Fruit fly (Drosophila melanogaster) whole organism, embryonic: Measurements from ENCODE around the gene CG17666.

ENCODE experiments used
- Asciz ChIP-seq: fragments of 200-800 bp; sonication (Bioruptor generic); optimal IDR thresholded peaks from 2 replicates; lab custom pipeline; 2017; ENCODE audit warnings: missing biosample characterization, mild to moderate bottlenecking, missing genetic modification characterization, missing genetic modification reagents
- Bdp1 ChIP-seq: fragments of 200-800 bp; sonication (Bioruptor generic); optimal IDR thresholded peaks from 3 replicates; lab custom pipeline; 2016; ENCODE audit warnings: missing biosample characterization, missing genetic modification characterization
- CG10274 ChIP-seq: fragments of 200-800 bp; sonication (Bioruptor generic); optimal IDR thresholded peaks from 3 replicates; lab custom pipeline; 2017; ENCODE audit warnings: missing biosample characterization, mild to moderate bottlenecking, missing genetic modification characterization
- CG10366 ChIP-seq: fragments of 200-800 bp; sonication (Bioruptor generic); IDR thresholded peaks from 2 replicates; pipeline ENCODE4 v1.3.6; 2022; ENCODE audit warnings: missing biosample characterization, missing genetic modification characterization
- CG10565 ChIP-seq: fragments of 200-800 bp; sonication (Bioruptor generic); optimal IDR thresholded peaks from 3 replicates; lab custom pipeline; 2016; ENCODE audit warnings: missing biosample characterization, mild to moderate bottlenecking, missing genetic modification characterization
- CG12942 ChIP-seq: fragments of 200-800 bp; sonication (Bioruptor generic); optimal IDR thresholded peaks from 3 replicates; lab custom pipeline; 2016; ENCODE audit warnings: missing biosample characterization, missing genetic modification characterization
- CG15696 ChIP-seq: fragments of 200-800 bp; sonication (Bioruptor generic); optimal IDR thresholded peaks from 2 replicates; lab custom pipeline; 2019; ENCODE audit warnings: missing biosample characterization, mild to moderate bottlenecking, missing genetic modification characterization, moderate library complexity
- CG18599 ChIP-seq: fragments of 200-800 bp; sonication (Bioruptor generic); optimal IDR thresholded peaks from 3 replicates; lab custom pipeline; 2017; ENCODE audit warnings: missing biosample characterization, missing genetic modification characterization, mild to moderate bottlenecking, moderate library complexity, missing genetic modification reagents
- CG32772 ChIP-seq: fragments of 200-800 bp; sonication (Bioruptor generic); IDR thresholded peaks from 2 replicates; pipeline ENCODE4 v1.3.6; 2022; ENCODE audit warnings: missing biosample characterization, missing genetic modification characterization
- CG3281 ChIP-seq: fragments of 200-800 bp; sonication (Bioruptor generic); optimal IDR thresholded peaks from 3 replicates; lab custom pipeline; 2017; ENCODE audit warnings: missing biosample characterization, mild to moderate bottlenecking, missing genetic modification characterization
- CG33213 ChIP-seq: fragments of 200-800 bp; sonication (Bioruptor generic); optimal IDR thresholded peaks from 3 replicates; lab custom pipeline; 2016; ENCODE audit warnings: missing biosample characterization, missing genetic modification characterization
- CG34224 ChIP-seq: fragments of 200-800 bp; sonication (Bioruptor generic); IDR thresholded peaks from 3 replicates; pipeline ENCODE4 v1.3.6; 2022; ENCODE audit warnings: missing biosample characterization, missing genetic modification characterization; ENCODE audit not compliant: partially characterized antibody
- CG4282 ChIP-seq: fragments of 200-800 bp; sonication (Bioruptor generic); optimal IDR thresholded peaks from 2 replicates; lab custom pipeline; 2016; ENCODE audit warnings: missing biosample characterization, missing genetic modification characterization
- CG4730 ChIP-seq: fragments of 200-800 bp; sonication (Bioruptor generic); IDR thresholded peaks from 2 replicates; pipeline ENCODE4 v1.3.6; 2022; ENCODE audit warnings: missing biosample characterization, missing genetic modification characterization
- CG9932 ChIP-seq: fragments of 200-800 bp; sonication (Bioruptor generic); IDR thresholded peaks from 2 replicates; pipeline ENCODE4 v1.3.6; 2022; ENCODE audit warnings: missing biosample characterization, missing genetic modification characterization
- Dref ChIP-seq: fragments of 200-800 bp; sonication (Bioruptor generic); IDR thresholded peaks from 2 replicates; pipeline ENCODE4 v1.3.6; 2022; ENCODE audit warnings: missing biosample characterization, missing genetic modification characterization
- Drgx ChIP-seq: fragments of 200-800 bp; sonication (Bioruptor generic); IDR thresholded peaks from 2 replicates; pipeline ENCODE4 v1.3.6; 2022; ENCODE audit warnings: missing biosample characterization, missing genetic modification characterization
- E2f1 ChIP-seq: fragments of 200-800 bp; sonication (Bioruptor generic); IDR thresholded peaks from 2 replicates; pipeline ENCODE4 v1.3.6; 2022; ENCODE audit warnings: missing biosample characterization, missing genetic modification characterization
- Eip74EF ChIP-seq, 2 experiments: fragments of 200-800 bp in 1 of 2; fragments of >200 bp in 1 of 2; sonication (Bioruptor generic) in 1 of 2; optimal IDR thresholded peaks; 2 replicates each; lab custom pipeline; 2017 to 2019; ENCODE audit warnings: missing biosample characterization in 2 of 2, missing genetic modification characterization in 2 of 2, mild to moderate bottlenecking in 1 of 2, moderate library complexity in 1 of 2
- Ets65A ChIP-seq: fragments of 200-800 bp; sonication (Bioruptor generic); peaks from one replicate; lab custom pipeline; 2016; ENCODE audit warnings: missing biosample characterization, missing genetic modification characterization
- HmgZ ChIP-seq: fragments of 200-800 bp; sonication (Bioruptor generic); optimal IDR thresholded peaks from 2 replicates; lab custom pipeline; 2018; ENCODE audit warnings: missing biosample characterization, mild to moderate bottlenecking, missing genetic modification characterization
- Jarid2 ChIP-seq: fragments of 200-800 bp; sonication (Bioruptor generic); optimal IDR thresholded peaks from 3 replicates; lab custom pipeline; 2017; ENCODE audit warnings: mild to moderate bottlenecking, missing biosample characterization, missing genetic modification reagents, missing genetic modification characterization
- Oli ChIP-seq: fragments of 200-800 bp; sonication (Bioruptor generic); optimal IDR thresholded peaks from 2 replicates; lab custom pipeline; 2018; ENCODE audit warnings: missing biosample characterization, mild to moderate bottlenecking, missing genetic modification characterization, moderate library complexity
- Usf ChIP-seq: fragments of 200-800 bp; sonication (Bioruptor generic); optimal IDR thresholded peaks from 2 replicates; lab custom pipeline; 2017; ENCODE audit warnings: missing genotype, missing biosample characterization, missing genetic modification characterization
- ab ChIP-seq: fragments of 200-800 bp; sonication (Bioruptor generic); optimal IDR thresholded peaks from 2 replicates; lab custom pipeline; 2016; ENCODE audit warnings: missing biosample characterization, missing genetic modification characterization
- ap ChIP-seq: fragments of 200-800 bp; sonication (Bioruptor generic); IDR thresholded peaks from 2 replicates; pipeline ENCODE4 v1.3.6; 2022; ENCODE audit warnings: missing biosample characterization, missing genetic modification characterization
- bbx ChIP-seq: fragments of 200-800 bp; sonication (Bioruptor generic); IDR thresholded peaks from 2 replicates; pipeline ENCODE4 v1.3.6; 2022; ENCODE audit warnings: missing biosample characterization, missing genetic modification characterization; ENCODE audit not compliant: partially characterized antibody
- bsh ChIP-seq, 2 experiments: fragments of 200-800 bp; sonication (Bioruptor generic); optimal IDR thresholded peaks; 2 replicates each; lab custom pipeline; 2017 to 2018; ENCODE audit warnings: mild to moderate bottlenecking in 2 of 2, missing biosample characterization in 2 of 2, missing genetic modification characterization in 2 of 2, moderate library complexity in 1 of 2
- caup ChIP-seq: fragments of 200-800 bp; sonication (Bioruptor generic); optimal IDR thresholded peaks from 3 replicates; lab custom pipeline; 2017; ENCODE audit warnings: missing biosample characterization, mild to moderate bottlenecking, missing genetic modification characterization, moderate library complexity; ENCODE audit not compliant: severe bottlenecking
- crol ChIP-seq: fragments of 200-800 bp; sonication (Bioruptor generic); IDR thresholded peaks from 2 replicates; pipeline ENCODE4 v1.3.6; 2022; ENCODE audit warnings: missing biosample characterization, missing genetic modification characterization
- danr ChIP-seq: fragments of 200-800 bp; sonication (Bioruptor generic); IDR thresholded peaks from 2 replicates; pipeline ENCODE4 v1.3.6; 2022; ENCODE audit warnings: missing biosample characterization, missing genetic modification characterization
- dimm ChIP-seq: fragments of 200-800 bp; sonication (Bioruptor generic); IDR thresholded peaks from 2 replicates; pipeline ENCODE4 v1.3.6; 2022; ENCODE audit warnings: missing biosample characterization, missing genetic modification characterization
- fru ChIP-seq: fragments of >200 bp; optimal IDR thresholded peaks from 2 replicates; lab custom pipeline; 2017
- grn ChIP-seq: fragments of 200-800 bp; sonication (Bioruptor generic); optimal IDR thresholded peaks from 3 replicates; lab custom pipeline; 2017; ENCODE audit warnings: missing biosample characterization, missing genetic modification characterization
- lmd ChIP-seq: fragments of 200-800 bp; sonication (Bioruptor generic); IDR thresholded peaks from 2 replicates; pipeline ENCODE4 v1.3.6; 2022; ENCODE audit warnings: missing biosample characterization, missing genetic modification characterization
- lola ChIP-seq, 3 experiments: fragments of >200 bp in 2 of 3; fragments of 200-800 bp in 1 of 3; sonication (Bioruptor generic) in 1 of 3; optimal IDR thresholded peaks; 2 replicates each; lab custom pipeline; 2017 to 2019; ENCODE audit warnings: missing biosample characterization in 3 of 3, missing genetic modification characterization in 3 of 3, mild to moderate bottlenecking in 1 of 3, moderate library complexity in 1 of 3
- nerfin-2 ChIP-seq: fragments of 200-800 bp; sonication (Bioruptor generic); IDR thresholded peaks from 2 replicates; pipeline ENCODE4 v1.3.6; 2022; ENCODE audit warnings: missing biosample characterization, missing genetic modification characterization; ENCODE audit not compliant: partially characterized antibody
- org-1 ChIP-seq: fragments of 200-800 bp; sonication (Bioruptor generic); optimal IDR thresholded peaks from 2 replicates; lab custom pipeline; 2017; ENCODE audit warnings: missing biosample characterization, missing genetic modification characterization
- p53 ChIP-seq: fragments of 200-800 bp; sonication (Bioruptor generic); optimal IDR thresholded peaks from 2 replicates; lab custom pipeline; 2016; ENCODE audit warnings: missing biosample characterization, missing genetic modification characterization
- psq ChIP-seq: fragments of 200-800 bp; sonication (Bioruptor generic); optimal IDR thresholded peaks from 2 replicates; lab custom pipeline; 2017; ENCODE audit warnings: missing biosample characterization, missing genetic modification characterization
- rib ChIP-seq: fragments of 200-800 bp; sonication (Bioruptor generic); IDR thresholded peaks from 2 replicates; pipeline ENCODE4 v1.3.6; 2022; ENCODE audit warnings: missing biosample characterization, missing genetic modification characterization
- sisA ChIP-seq: fragments of 200-800 bp; sonication (Bioruptor generic); IDR thresholded peaks from 2 replicates; pipeline ENCODE4 v1.3.6; 2022; ENCODE audit warnings: missing biosample characterization, missing genetic modification characterization
- so ChIP-seq: fragments of 200-800 bp; sonication (Bioruptor generic); IDR thresholded peaks from 3 replicates; pipeline ENCODE4 v1.3.6; 2022; ENCODE audit warnings: missing biosample characterization, missing genetic modification characterization
- stwl ChIP-seq: fragments of 200-800 bp; sonication (Bioruptor generic); optimal IDR thresholded peaks from 3 replicates; lab custom pipeline; 2018; ENCODE audit warnings: missing biosample characterization, mild to moderate bottlenecking, missing genetic modification characterization, moderate library complexity
- sug ChIP-seq: fragments of 200-800 bp; optimal IDR thresholded peaks from 2 replicates; lab custom pipeline; 2019; ENCODE audit warnings: missing biosample characterization, mild to moderate bottlenecking, missing genetic modification characterization, moderate library complexity
- unc-4 ChIP-seq: fragments of 200-800 bp; sonication (Bioruptor generic); IDR thresholded peaks from 2 replicates; pipeline ENCODE4 v1.3.6; 2022; ENCODE audit warnings: missing biosample characterization, missing genetic modification characterization; ENCODE audit not compliant: partially characterized antibody
- vnd ChIP-seq: fragments of 200-800 bp; sonication (Bioruptor generic); IDR thresholded peaks from 3 replicates; pipeline ENCODE4 v1.3.6; 2022; ENCODE audit warnings: missing biosample characterization, missing genetic modification characterization; ENCODE audit not compliant: partially characterized antibody
- yki ChIP-seq: fragments of >200 bp; optimal IDR thresholded peaks from 3 replicates; lab custom pipeline; 2018

CG17666 gene

DNA sequence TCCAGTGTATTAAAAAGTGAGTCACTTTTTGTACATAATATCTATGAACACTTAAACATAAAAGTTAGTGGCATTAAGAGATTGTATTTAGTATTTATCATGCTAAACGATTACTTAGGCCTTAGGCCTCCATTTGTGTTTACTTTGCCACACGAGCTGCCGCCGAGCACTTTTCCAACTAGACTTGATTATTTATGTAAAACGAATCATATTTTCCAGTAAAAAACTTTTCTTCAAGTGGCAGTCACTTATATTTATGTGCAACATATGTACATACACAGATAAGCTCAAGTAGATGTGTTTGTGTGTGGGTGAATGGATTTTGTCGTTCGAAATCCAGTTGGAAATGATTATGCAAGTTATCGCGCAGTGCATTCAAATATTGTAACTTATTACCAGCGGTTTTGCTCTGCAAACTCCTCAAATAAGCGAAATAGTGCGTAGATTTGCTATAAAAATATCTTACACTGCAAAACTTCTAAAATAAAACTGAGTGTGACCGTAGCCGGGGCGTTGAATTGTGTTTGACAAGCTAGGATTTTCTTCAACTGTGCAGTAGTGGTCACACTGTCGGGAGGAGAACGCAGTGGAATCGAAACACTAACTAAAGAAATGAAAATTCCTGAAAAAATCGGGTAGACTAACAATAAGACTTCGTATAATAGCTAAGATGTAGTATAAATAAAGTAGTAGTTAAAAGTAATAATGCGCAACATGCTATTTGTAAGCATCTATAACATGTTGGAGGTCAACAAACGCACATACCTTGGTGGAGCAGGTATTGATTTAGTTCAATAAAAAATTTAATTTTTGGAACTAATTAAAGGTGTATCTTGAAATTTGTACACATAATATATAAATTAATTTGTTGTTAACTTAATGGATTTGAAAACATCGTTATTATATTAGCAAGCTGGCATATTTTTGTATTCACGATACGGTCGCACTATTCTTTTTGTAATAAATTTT lies 31.3 kb upstream of the CG17666 start, which contains the start of the genes Klc and CG10984 (continued):
- no peak for TF ChIP-seq CG18599 (GFP tag; lab: Kevin White, UChicago)
- peak; percentile 72 for TF ChIP-seq CG4282 (GFP tag; lab: Kevin White, UChicago)
- no peak; the same call in 1 of the 2 replicates for TF ChIP-seq CG32772 (GFP tag; lab: Robert Waterston, UW)
- peak; percentile 51 for TF ChIP-seq Asciz
- TF ChIP-seq psq (GFP tag; lab: Kevin White, UChicago), result no peak
- peak in 1 of 2 experiments; percentile 71 for TF ChIP-seq Eip74EF (GFP tag; optimal IDR thresholded peaks at IDR 0.05; lab: Kevin White, UChicago)
- no peak for TF ChIP-seq Usf (GFP tag; lab: Kevin White, UChicago)
- TF ChIP-seq grn (GFP tag; lab: Kevin White, UChicago), result peak; percentile 22
- no peak for TF ChIP-seq Jarid2 (GFP tag; lab: Kevin White, UChicago)
- no peak; the same call in 1 of the 2 replicates for TF ChIP-seq ap (GFP tag; lab: Robert Waterston, UW)
- peak; percentile 55 for TF ChIP-seq CG3281 (GFP tag; lab: Kevin White, UChicago)
- no peak for TF ChIP-seq lola (GFP tag; optimal IDR thresholded peaks at IDR 0.05; lab: Kevin White, UChicago)
- TF ChIP-seq Ets65A, result peak; percentile 75
- no peak for TF ChIP-seq CG9932 (GFP tag; lab: Robert Waterston, UW)
- TF ChIP-seq bbx (GFP tag; lab: Robert Waterston, UW), result no peak
- peak; percentile 45 for TF ChIP-seq stwl (tag; lab: Kevin White, UChicago)
- peak; percentile 64 to 66 for TF ChIP-seq bsh (GFP tag; optimal IDR thresholded peaks at IDR 0.05; lab: Kevin White, UChicago)
- peak; percentile 74 for TF ChIP-seq CG10366
- no peak for TF ChIP-seq lmd
- no peak for TF ChIP-seq CG15696
- peak; percentile 72 for TF ChIP-seq E2f1 (GFP tag; lab: Robert Waterston, UW)
- TF ChIP-seq org-1 (GFP tag; lab: Kevin White, UChicago), result peak; percentile 44
- TF ChIP-seq caup (GFP tag; lab: Kevin White, UChicago), result peak; percentile 57
- 0 out of 3 replicates have a peak, but pooled peaks have one; percentile 16 for TF ChIP-seq CG34224 (GFP tag; lab: Robert Waterston, UW)
- peak; percentile 54; the same call in 1 of the 2 replicates for TF ChIP-seq danr (GFP tag; lab: Robert Waterston, UW)
- no peak for TF ChIP-seq Dref (GFP tag; lab: Robert Waterston, UW)
- TF ChIP-seq HmgZ, result peak; percentile 10
- no peak for TF ChIP-seq Bdp1 (GFP tag; lab: Kevin White, UChicago)
- peak; percentile 55 for TF ChIP-seq CG33213 (GFP tag; lab: Kevin White, UChicago)
- TF ChIP-seq yki (lab: Kevin White, UChicago), result no peak
- TF ChIP-seq CG10274 (GFP tag; lab: Kevin White, UChicago), result no peak
- peak; percentile 20 for TF ChIP-seq CG12942 (GFP tag; lab: Kevin White, UChicago)
- no peak for TF ChIP-seq rib (GFP tag; lab: Robert Waterston, UW)
- TF ChIP-seq CG4730 (GFP tag; lab: Robert Waterston, UW), result no peak; the same call in 1 of the 2 replicates
- TF ChIP-seq vnd, result no peak
- peak; percentile 38 for TF ChIP-seq ab (GFP tag; lab: Kevin White, UChicago)
- TF ChIP-seq CG10565 (GFP tag; lab: Kevin White, UChicago), result no peak
- no peak for TF ChIP-seq crol (GFP tag; lab: Robert Waterston, UW)
- TF ChIP-seq dimm, result no peak
- TF ChIP-seq sug (tag; lab: Kevin White, UChicago), result no peak
- TF ChIP-seq Oli (tag; lab: Kevin White, UChicago), result no peak
- 0 out of 2 replicates have a peak, but pooled peaks have one; percentile 10 for TF ChIP-seq unc-4 (GFP tag; lab: Robert Waterston, UW)
- TF ChIP-seq sisA, result no peak
- TF ChIP-seq Drgx (GFP tag; lab: Robert Waterston, UW), result peak; percentile 95
- no peak for TF ChIP-seq nerfin-2 (GFP tag; lab: Robert Waterston, UW)
- TF ChIP-seq so, result no peak
- TF ChIP-seq p53 (GFP tag; lab: Kevin White, UChicago), result no peak
- TF ChIP-seq fru, result no peak
